Worm (Caenorhabditis elegans): ENCODE results near the gene F46B6.2.

F46B6.2 gene

DNA sequence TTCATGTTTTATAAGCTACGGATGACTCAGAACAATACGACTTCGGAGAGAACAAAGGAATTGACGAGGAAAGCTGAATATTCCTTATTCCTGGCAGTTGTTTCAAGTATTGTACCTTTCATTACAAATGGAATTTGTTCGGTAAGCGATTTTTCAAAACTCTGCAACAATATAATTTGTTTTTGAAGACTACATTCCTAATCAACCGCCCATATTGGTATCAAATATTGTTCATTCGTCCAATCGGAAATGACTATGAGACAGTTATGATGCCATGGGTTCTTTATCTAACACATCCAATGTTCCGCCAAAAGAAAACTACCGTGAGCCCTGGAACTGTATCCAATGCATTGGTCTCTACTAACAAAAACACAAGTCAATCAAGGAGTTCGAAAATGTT lies 40.1 kb downstream of the F46B6.2 start:
- TF ChIP-seq hlh-6 (tag; optimal IDR thresholded peaks at IDR 0.05) (no peak), F13H6.1 (tag; optimal IDR thresholded peaks at IDR 0.05) (no peak), ttx-3 (tag; optimal IDR thresholded peaks at IDR 0.05) (no peak), nfya-1 (tag; optimal IDR thresholded peaks at IDR 0.05) (no peak), che-1 (tag; optimal IDR thresholded peaks at IDR 0.05) (no peak), gmeb-2 (tag; optimal IDR thresholded peaks at IDR 0.05) (no peak), pat-9 (tag; optimal IDR thresholded peaks at IDR 0.05) (no peak), ceh-24 (tag; optimal IDR thresholded peaks at IDR 0.05) (no peak), hlh-13 (GFP tag; optimal IDR thresholded peaks at IDR 0.05) (no peak), ama-1 (optimal IDR thresholded peaks at IDR 0.05) (no peak), npax-4 (tag; optimal IDR thresholded peaks at IDR 0.05) (no peak)

DNA sequence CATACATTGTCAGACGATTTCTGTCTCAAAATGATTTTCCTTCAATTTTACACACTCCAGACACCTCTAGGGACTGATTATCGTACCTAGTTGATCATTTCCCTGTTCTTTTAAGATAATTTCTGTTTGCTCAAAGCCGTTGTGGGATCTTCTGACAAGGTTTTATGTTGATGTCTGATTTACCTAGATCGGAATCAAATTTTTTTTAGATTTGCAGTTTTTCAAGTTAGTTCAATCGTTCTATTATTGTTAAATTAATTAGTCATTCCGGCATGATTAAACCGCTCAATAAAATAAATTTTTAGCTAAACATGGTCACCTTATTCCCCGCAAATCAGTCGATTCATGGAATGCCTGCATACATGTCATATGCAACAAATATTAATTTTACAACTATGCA lies 41.4 kb downstream of the F46B6.2 start, which contains the start of gene sru-30:
sru-30 (plus strand) TSS at position 301 of the 400 bp plus-strand sequence.
- TF ChIP-seq elt-4 (tag; optimal IDR thresholded peaks at IDR 0.05) (no peak), hlh-8 (tag; optimal IDR thresholded peaks at IDR 0.05) (no peak), madf-2 (tag; optimal IDR thresholded peaks at IDR 0.05) (no peak), unc-42 (tag; optimal IDR thresholded peaks at IDR 0.05) (no peak), ceh-9 (tag; optimal IDR thresholded peaks at IDR 0.05) (no peak), sdc-2 (tag; optimal IDR thresholded peaks at IDR 0.05) (no peak)

DNA sequence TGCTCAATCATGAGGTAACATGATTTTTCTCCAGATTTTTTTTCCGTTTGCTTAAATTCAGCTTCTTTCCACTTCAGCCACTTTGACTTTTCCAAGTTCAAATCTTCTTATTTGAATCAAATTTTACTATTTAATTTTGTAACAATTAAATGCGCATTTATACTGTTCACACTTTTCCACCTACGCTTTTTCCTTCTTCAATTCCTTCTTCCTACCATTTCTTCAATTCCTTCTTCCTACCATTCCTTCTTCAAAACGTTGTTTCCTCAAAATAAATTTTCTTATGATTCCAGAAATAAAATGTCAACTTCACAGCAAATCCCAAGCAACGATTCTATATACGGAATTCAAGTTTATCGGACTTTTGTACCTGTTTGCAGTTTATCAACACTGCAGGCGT lies 44.3 kb downstream of the F46B6.2 start, which contains the start of gene sru-31:
sru-31 (plus strand) TSS at position 301 of the 400 bp plus-strand sequence.
- TF ChIP-seq sox-2 (GFP tag; IDR thresholded peaks at IDR 0.05) (no peak), ceh-22 (tag; optimal IDR thresholded peaks at IDR 0.05) (no peak), pag-3 (tag; optimal IDR thresholded peaks at IDR 0.05; ENCODE audit: borderline replicate concordance) (no peak), Y22D7AL.16 (tag; optimal IDR thresholded peaks at IDR 0.05) (no peak), nfya-1 (tag; optimal IDR thresholded peaks at IDR 0.05) (no peak)

DNA sequence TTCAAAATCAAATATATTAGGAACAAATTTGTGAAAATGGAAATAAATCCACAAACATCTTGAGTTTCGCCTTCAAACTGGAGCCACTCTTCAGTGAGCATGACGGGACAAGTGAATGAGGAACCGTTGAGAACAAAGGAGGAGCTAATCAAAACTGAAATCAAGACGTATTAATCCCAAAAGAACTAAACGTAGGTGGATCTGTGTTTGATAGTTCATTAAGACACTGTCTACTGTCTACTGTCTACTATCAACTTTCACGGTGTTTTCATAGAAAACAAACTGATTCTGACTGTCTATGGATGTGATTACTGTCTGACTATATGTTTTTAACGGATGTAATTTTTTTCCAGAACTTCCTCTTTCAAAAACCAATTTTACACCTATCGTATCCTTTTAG lies 49.6 kb downstream of the F46B6.2 start, which contains the start of gene str-193:
str-193 (minus strand) TSS at position 101 of the 400 bp plus-strand sequence.
- TF ChIP-seq ceh-30 (tag; optimal IDR thresholded peaks at IDR 0.05): no peak
- TF ChIP-seq ceh-24 (tag; optimal IDR thresholded peaks at IDR 0.05): no peak

DNA sequence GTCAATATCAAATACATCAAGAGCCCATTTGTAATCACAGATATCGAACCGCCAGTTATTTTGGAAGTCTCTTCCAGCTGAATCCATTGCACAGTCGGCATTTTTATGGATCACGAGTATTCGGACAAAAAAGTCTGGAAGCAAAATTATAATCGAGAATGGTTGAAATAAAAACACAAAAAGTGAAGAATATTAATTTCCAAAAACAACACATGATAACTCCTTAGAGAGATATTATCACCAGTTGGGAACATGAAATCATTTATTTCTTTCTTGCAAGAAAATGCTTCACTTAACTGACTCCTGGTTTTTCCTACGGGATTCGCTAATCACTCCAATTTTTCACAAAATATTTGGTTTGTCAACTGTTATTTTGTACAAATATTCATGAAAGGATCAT lies 52.1 kb downstream of the F46B6.2 start, which contains the start of gene str-2:
str-2 (minus strand) TSS at position 101 of the 400 bp plus-strand sequence.
- TF ChIP-seq mec-3 (tag; optimal IDR thresholded peaks at IDR 0.05; ENCODE audit: borderline replicate concordance) (no peak), hlh-6 (tag; optimal IDR thresholded peaks at IDR 0.05) (no peak), ceh-24 (tag; optimal IDR thresholded peaks at IDR 0.05) (no peak), unc-86 (tag; optimal IDR thresholded peaks at IDR 0.05) (no peak), ceh-9 (tag; optimal IDR thresholded peaks at IDR 0.05) (no peak), sox-4 (tag; optimal IDR thresholded peaks at IDR 0.05) (no peak), ahr-1 (tag; optimal IDR thresholded peaks at IDR 0.05) (no peak), pax-1 (tag; optimal IDR thresholded peaks at IDR 0.05) (no peak), nhr-232 (tag; optimal IDR thresholded peaks at IDR 0.05) (no peak)

Data from whole organism, late embryonic.